Fruit fly (Drosophila melanogaster): Measurements from ENCODE around the gene CG10600.

- no peak for TF ChIP-seq psq (optimal IDR thresholded peaks at IDR 0.05)
- no peak for TF ChIP-seq CG8478 (optimal IDR thresholded peaks at IDR 0.05)
Observed at dm6 chr2L:18844917-18845509, 5.5 kb upstream of the CG10600 start, which contains the start of gene CG17321.
